Worm (Caenorhabditis elegans): ENCODE results near the gene acl-5.
A peak's percentile ranks its signal among the peaks of the same experiment; 100 is the strongest.

acl-5 gene

DNA sequence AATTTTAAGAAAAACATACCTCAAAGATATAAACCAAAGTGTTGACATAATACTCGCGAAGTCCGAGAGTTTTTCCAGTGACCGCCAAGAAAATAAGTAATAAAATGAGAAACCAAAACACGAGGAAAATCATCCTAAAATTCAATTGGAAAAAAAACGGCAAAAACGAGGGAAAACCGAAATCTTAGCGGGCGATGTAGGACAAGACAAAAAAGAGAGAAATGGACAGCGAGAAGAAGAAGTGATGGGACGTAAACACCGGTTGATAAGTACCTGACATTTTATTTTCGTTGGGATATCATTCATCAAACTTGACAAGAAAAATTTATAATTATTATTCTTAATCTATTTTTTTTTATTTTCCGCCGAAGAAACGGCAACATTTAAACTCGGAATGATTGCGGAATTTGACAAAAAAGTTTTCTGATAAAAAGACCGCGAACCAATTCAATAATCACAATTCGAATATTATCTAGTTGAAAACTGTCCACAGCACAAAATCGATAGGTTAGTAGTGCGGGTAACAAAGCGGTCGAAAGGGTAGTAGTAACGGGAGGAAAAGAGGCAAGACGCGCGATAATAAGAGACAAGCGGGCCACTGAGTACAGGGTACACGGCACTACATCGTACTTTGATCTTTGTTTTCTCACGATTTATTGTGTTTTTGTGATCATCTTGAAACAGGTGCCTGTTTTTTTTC, at the start of gene acl-5:
acl-5 (minus strand) TSS at position 134 of the 700 bp plus-strand sequence.
- TF ChIP-seq mep-1 (tag; optimal IDR thresholded peaks at IDR 0.05), result no peak
- no peak for TF ChIP-seq zip-8 (tag; optimal IDR thresholded peaks at IDR 0.05)
- TF ChIP-seq ztf-11 (tag; optimal IDR thresholded peaks at IDR 0.05), result no peak
- TF ChIP-seq bed-3 (GFP tag; optimal IDR thresholded peaks at IDR 0.05), result no peak
- no peak for TF ChIP-seq unc-120 (tag; optimal IDR thresholded peaks at IDR 0.05; ENCODE audit: poor library complexity, severe bottlenecking)
- no peak for TF ChIP-seq unc-62 (GFP tag; optimal IDR thresholded peaks at IDR 0.05)
- no peak for TF ChIP-seq lin-13 (tag; optimal IDR thresholded peaks at IDR 0.05)
- no peak for TF ChIP-seq sem-2 (GFP tag; optimal IDR thresholded peaks at IDR 0.05)
- no peak for TF ChIP-seq unc-39 (tag; optimal IDR thresholded peaks at IDR 0.05)
- no peak for TF ChIP-seq nhr-2 (tag; optimal IDR thresholded peaks at IDR 0.05)
- no peak for TF ChIP-seq elt-1 (tag; optimal IDR thresholded peaks at IDR 0.05; ENCODE audit: borderline replicate concordance, insufficient read depth)
- no peak for TF ChIP-seq pha-4 (tag; optimal IDR thresholded peaks at IDR 0.05)
- no peak for TF ChIP-seq ceh-39 (tag; optimal IDR thresholded peaks at IDR 0.05)
- no peak for TF ChIP-seq nhr-76 (tag; optimal IDR thresholded peaks at IDR 0.05)

DNA sequence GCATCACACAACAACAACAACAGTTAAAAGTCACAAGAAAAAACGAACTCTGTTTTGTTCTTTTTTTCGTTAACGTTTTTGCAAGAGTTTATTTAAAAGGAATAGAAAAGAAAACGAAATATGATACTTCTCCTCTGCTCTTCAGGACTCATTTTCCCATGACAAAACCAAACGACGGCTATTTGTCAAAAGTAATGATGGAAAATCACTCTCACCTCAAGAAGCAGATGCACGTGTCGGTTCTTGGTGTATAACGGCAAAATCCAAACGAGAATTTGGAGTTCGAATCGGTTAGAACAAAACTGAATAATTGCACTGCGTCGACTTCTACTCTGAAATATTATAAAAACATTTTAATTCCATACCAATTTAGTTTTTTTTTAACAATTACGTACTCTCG, 49.7 kb upstream of the acl-5 start:
- TF ChIP-seq mep-1 (tag; optimal IDR thresholded peaks at IDR 0.05), result no peak
- TF ChIP-seq ztf-11 (tag; optimal IDR thresholded peaks at IDR 0.05), result no peak
- no peak for TF ChIP-seq hlh-1 (tag; optimal IDR thresholded peaks at IDR 0.05)
- TF ChIP-seq mls-2 (tag; optimal IDR thresholded peaks at IDR 0.05), result no peak
- no peak for TF ChIP-seq elt-1 (tag; optimal IDR thresholded peaks at IDR 0.05; ENCODE audit: borderline replicate concordance, insufficient read depth)
- TF ChIP-seq pha-4 (tag; optimal IDR thresholded peaks at IDR 0.05), result no peak
- TF ChIP-seq tbx-8 (GFP tag; optimal IDR thresholded peaks at IDR 0.05), result no peak
- TF ChIP-seq nhr-237 (tag; optimal IDR thresholded peaks at IDR 0.05), result no peak
- no peak for TF ChIP-seq M03D4.4 (tag; optimal IDR thresholded peaks at IDR 0.05)
- TF ChIP-seq cnd-1 (tag; optimal IDR thresholded peaks at IDR 0.05), result no peak
- TF ChIP-seq mab-5 (tag; optimal IDR thresholded peaks at IDR 0.05), result no peak
- TF ChIP-seq nhr-76 (tag; optimal IDR thresholded peaks at IDR 0.05), result no peak
- TF ChIP-seq lin-13 (tag; optimal IDR thresholded peaks at IDR 0.05), result no peak
- TF ChIP-seq elt-3 (tag; optimal IDR thresholded peaks at IDR 0.05), result no peak
- TF ChIP-seq sptf-1 (tag; optimal IDR thresholded peaks at IDR 0.05), result no peak
- TF ChIP-seq blmp-1 (tag; optimal IDR thresholded peaks at IDR 0.05), result no peak
- no peak for TF ChIP-seq zip-8 (tag; optimal IDR thresholded peaks at IDR 0.05)
- TF ChIP-seq ham-2 (GFP tag; optimal IDR thresholded peaks at IDR 0.05), result no peak
- no peak for TF ChIP-seq nhr-28 (tag; optimal IDR thresholded peaks at IDR 0.05)
- TF ChIP-seq bed-3 (GFP tag; optimal IDR thresholded peaks at IDR 0.05), result no peak

DNA sequence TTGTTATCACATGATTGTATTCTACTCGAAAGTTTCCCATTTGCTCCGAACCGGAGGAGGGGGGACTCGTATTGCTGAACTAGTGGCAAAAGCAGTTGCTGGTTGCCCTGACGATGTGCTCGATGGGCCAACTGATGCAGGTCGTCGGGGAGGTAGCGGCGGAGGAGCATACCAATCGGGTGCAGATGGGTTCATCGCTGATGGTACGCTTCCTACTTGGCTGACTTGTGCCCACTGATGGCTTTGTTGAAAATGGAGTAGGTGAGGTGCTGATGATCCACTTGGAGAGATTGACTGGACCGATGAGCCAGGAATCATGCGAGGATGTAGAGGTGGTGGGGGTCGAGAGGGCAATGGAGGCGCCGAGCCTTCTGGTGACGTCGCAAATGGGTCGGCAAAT, 46.3 kb upstream of the acl-5 start:
- no peak for TF ChIP-seq unc-62 (GFP tag; optimal IDR thresholded peaks at IDR 0.05)
- TF ChIP-seq nhr-2 (tag; optimal IDR thresholded peaks at IDR 0.05), result no peak
- no peak for TF ChIP-seq mab-5 (tag; optimal IDR thresholded peaks at IDR 0.05)
- TF ChIP-seq bed-3 (GFP tag; optimal IDR thresholded peaks at IDR 0.05), result no peak
- no peak for TF ChIP-seq elt-3 (tag; optimal IDR thresholded peaks at IDR 0.05)
- no peak for TF ChIP-seq tbx-8 (GFP tag; optimal IDR thresholded peaks at IDR 0.05)
- no peak for TF ChIP-seq drap-1 (GFP tag; optimal IDR thresholded peaks at IDR 0.05)

DNA sequence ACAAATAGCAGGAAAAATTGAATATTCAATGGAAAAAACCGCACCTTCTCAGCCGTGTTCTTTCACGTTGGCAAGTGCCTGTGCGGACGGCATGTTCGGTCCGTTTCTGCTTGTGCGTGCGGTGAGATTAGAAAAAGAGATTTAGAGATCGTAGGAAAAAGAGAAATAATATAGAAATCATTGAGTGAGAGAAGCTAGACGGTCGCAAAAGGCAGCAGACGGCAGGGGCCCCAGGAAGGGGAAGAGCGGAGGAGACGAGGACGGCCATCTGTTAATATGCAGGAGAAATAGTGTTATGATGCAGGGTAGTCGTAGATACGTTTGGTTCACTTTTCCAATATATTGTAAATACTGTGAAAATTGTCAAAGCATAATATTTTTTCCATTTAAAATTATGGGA, 45.3 kb upstream of the acl-5 start, which contains the start of gene Y49A10A.2:
Y49A10A.2 (minus strand) TSS at position 109 of the 400 bp plus-strand sequence.
- no peak for TF ChIP-seq elt-1 (tag; optimal IDR thresholded peaks at IDR 0.05; ENCODE audit: borderline replicate concordance, insufficient read depth)
- TF ChIP-seq M03D4.4 (tag; optimal IDR thresholded peaks at IDR 0.05), result peak; percentile 36
- TF ChIP-seq unc-120 (tag; optimal IDR thresholded peaks at IDR 0.05; ENCODE audit: poor library complexity, severe bottlenecking), result peak; percentile 81
- TF ChIP-seq lin-32 (GFP tag; optimal IDR thresholded peaks at IDR 0.05), result peak; percentile 82
- peak; percentile 27 for TF ChIP-seq ham-2 (GFP tag; optimal IDR thresholded peaks at IDR 0.05)
- no peak for TF ChIP-seq snpc-4 (tag; optimal IDR thresholded peaks at IDR 0.05)
- no peak for TF ChIP-seq unc-62 (GFP tag; optimal IDR thresholded peaks at IDR 0.05)
- TF ChIP-seq pha-4 (tag; optimal IDR thresholded peaks at IDR 0.05), result peak; percentile 39
- peak; percentile 50 for TF ChIP-seq hlh-1 (tag; optimal IDR thresholded peaks at IDR 0.05)
- TF ChIP-seq cnd-1 (tag; optimal IDR thresholded peaks at IDR 0.05), result peak; percentile 88
- TF ChIP-seq ces-1 (GFP tag; optimal IDR thresholded peaks at IDR 0.05), result peak; percentile 50
- TF ChIP-seq lsy-2 (tag; optimal IDR thresholded peaks at IDR 0.05), result no peak
- peak; percentile 51 for TF ChIP-seq mep-1 (tag; optimal IDR thresholded peaks at IDR 0.05)
